Worm (Caenorhabditis elegans) whole organism, L4 larva: ENCODE results near the gene col-153.

Experiments used
- F26F4.8 ChIP-seq: fragments of 200-800 bp; sonication (Bioruptor generic); conservative IDR thresholded peaks from 2 replicates; pipeline ENCODE4 v1.3.6; 2022; ENCODE audit warnings: missing genetic modification characterization, missing compliant biosample characterization
- F37D6.2 ChIP-seq: sonication (generic microtip); optimal IDR thresholded peaks from 2 replicates; lab custom pipeline; 2016; ENCODE audit warnings: mild to moderate bottlenecking, missing genetic modification characterization, missing compliant biosample characterization
- Y105C5A.15 ChIP-seq: fragments of 200-800 bp; sonication (Bioruptor generic); IDR thresholded peaks from 2 replicates; pipeline ENCODE4 v1.3.6; 2022; ENCODE audit warnings: missing genetic modification characterization, missing compliant biosample characterization
- Y75B8A.6 ChIP-seq: fragments of 200-800 bp; sonication (Bioruptor generic); IDR thresholded peaks from 2 replicates; pipeline ENCODE4 v1.3.6; 2022; ENCODE audit warnings: missing genetic modification reagents, missing genetic modification characterization, missing compliant biosample characterization
- ZK337.2 ChIP-seq: fragments of 200-800 bp; sonication (Bioruptor generic); IDR thresholded peaks from 2 replicates; pipeline ENCODE4 v1.3.6; 2022; ENCODE audit warnings: missing genetic modification reagents, missing genetic modification characterization, missing compliant biosample characterization
- aly-2 ChIP-seq: sonication (generic microtip); optimal IDR thresholded peaks from 2 replicates; lab custom pipeline; 2018; ENCODE audit warnings: missing biosample characterization, missing genetic modification characterization
- ama-1 ChIP-seq: fragments of 150-350 bp; optimal IDR thresholded peaks from 2 replicates; lab custom pipeline; 2014; ENCODE audit warnings: inconsistent platforms, mixed read lengths
- ceh-20 ChIP-seq: fragments of 200-800 bp; sonication (Bioruptor generic); IDR thresholded peaks from 2 replicates; pipeline ENCODE4 v1.3.6; 2022; ENCODE audit warnings: missing genetic modification reagents, missing genetic modification characterization, missing compliant biosample characterization
- ceh-28 ChIP-seq: fragments of 150-350 bp; optimal IDR thresholded peaks from 2 replicates; lab custom pipeline; 2014; ENCODE audit warnings: missing biosample characterization, missing genetic modification reagents, missing genetic modification characterization
- ceh-44 ChIP-seq: fragments of 200-800 bp; sonication (Bioruptor generic); IDR thresholded peaks from 2 replicates; pipeline ENCODE4 v1.3.6; 2022; ENCODE audit warnings: missing genetic modification reagents, missing genetic modification characterization, missing compliant biosample characterization
- ces-1 ChIP-seq: fragments of 150-350 bp; sonication (generic microtip); optimal IDR thresholded peaks from 4 replicates; lab custom pipeline; 2014; ENCODE audit warnings: missing biosample characterization, missing genetic modification reagents, missing genetic modification characterization
- dmd-8 ChIP-seq: fragments of 200-800 bp; sonication (Bioruptor generic); IDR thresholded peaks from 2 replicates; pipeline ENCODE4 v1.3.6; 2022; ENCODE audit warnings: missing genetic modification characterization, missing compliant biosample characterization
- duxl-1 ChIP-seq: sonication (generic microtip); optimal IDR thresholded peaks from 2 replicates; lab custom pipeline; 2016; ENCODE audit warnings: mild to moderate bottlenecking, missing genetic modification characterization, moderate library complexity, missing compliant biosample characterization; ENCODE audit not compliant: poor library complexity
- egl-27 ChIP-seq: sonication (generic microtip); optimal IDR thresholded peaks from 3 replicates; lab custom pipeline; 2017; ENCODE audit warnings: missing biosample characterization, missing genetic modification reagents, missing genetic modification characterization
- fkh-10 ChIP-seq: fragments of 150-350 bp; optimal IDR thresholded peaks from 2 replicates; lab custom pipeline; 2014; ENCODE audit warnings: missing biosample characterization, missing genetic modification reagents, missing genetic modification characterization
- lin-1 ChIP-seq: fragments of 200-800 bp; sonication (Bioruptor generic); IDR thresholded peaks from 2 replicates; pipeline ENCODE4 v1.3.6; 2022; ENCODE audit warnings: missing genetic modification reagents, missing genetic modification characterization, missing compliant biosample characterization
- lsy-2 ChIP-seq, 2 experiments: fragments of 150-350 bp in 1 of 2; sonication (generic microtip) in 1 of 2; optimal IDR thresholded peaks; 2 replicates each; lab custom pipeline; 2014 to 2017; ENCODE audit warnings: missing biosample characterization in 2 of 2, missing genetic modification characterization in 2 of 2
- madf-9 ChIP-seq: fragments of 200-800 bp; sonication (Bioruptor generic); conservative IDR thresholded peaks from 2 replicates; pipeline ENCODE4 v1.3.6; 2022; ENCODE audit warnings: missing genetic modification reagents, missing genetic modification characterization, missing compliant biosample characterization
- mdl-1 ChIP-seq, 2 experiments: fragments of 150-350 bp in 1 of 2; sonication (generic microtip) in 1 of 2; optimal IDR thresholded peaks; 2 replicates each; lab custom pipeline; 2014 to 2017; ENCODE audit warnings: missing biosample characterization in 2 of 2, missing genetic modification characterization in 2 of 2
- mdt-29 ChIP-seq: fragments of 200-800 bp; sonication (Bioruptor generic); IDR thresholded peaks from 2 replicates; pipeline ENCODE4 v1.3.6; 2022; ENCODE audit warnings: missing genetic modification reagents, missing genetic modification characterization, missing compliant biosample characterization
- nhr-11 ChIP-seq: fragments of 150-350 bp; optimal IDR thresholded peaks from 2 replicates; lab custom pipeline; 2014; ENCODE audit warnings: missing biosample characterization, missing genetic modification characterization
- nhr-111 ChIP-seq: fragments of 200-800 bp; sonication (Bioruptor generic); optimal IDR thresholded peaks from 2 replicates; lab custom pipeline; 2018; ENCODE audit warnings: mild to moderate bottlenecking, missing genetic modification characterization, missing compliant biosample characterization
- nhr-25 ChIP-seq: sonication (generic microtip); optimal IDR thresholded peaks from 2 replicates; lab custom pipeline; 2017; ENCODE audit warnings: missing genetic modification characterization, mild to moderate bottlenecking, missing compliant biosample characterization, antibody characterized with exemption, moderate library complexity, borderline replicate concordance; ENCODE audit not compliant: insufficient read depth
- saeg-2 ChIP-seq: fragments of 200-800 bp; sonication (Bioruptor generic); IDR thresholded peaks from 2 replicates; pipeline ENCODE4 v1.3.6; 2022; ENCODE audit warnings: missing genetic modification reagents, missing genetic modification characterization, missing compliant biosample characterization
- snpc-1.2 ChIP-seq: fragments of 200-800 bp; sonication (Bioruptor generic); IDR thresholded peaks from 2 replicates; pipeline ENCODE4 v1.3.6; 2022; ENCODE audit warnings: missing genetic modification reagents, missing genetic modification characterization, missing compliant biosample characterization
- unc-39 ChIP-seq: sonication (generic microtip); optimal IDR thresholded peaks from 2 replicates; lab custom pipeline; 2017; ENCODE audit warnings: missing biosample characterization, missing genetic modification characterization
- unc-62 ChIP-seq, 3 experiments: fragments of 150-350 bp in 1 of 3; sonication (generic microtip); optimal IDR thresholded peaks in 2 of 3; peaks in 1 of 3; 1 replicate in 1 of 3; 2 replicates in 2 of 3; lab custom pipeline; 2014 to 2017; ENCODE audit warnings: missing biosample characterization in 3 of 3, missing genetic modification characterization in 3 of 3, missing genetic modification reagents in 3 of 3, missing genotype in 1 of 3
- zag-1 ChIP-seq: fragments of 150-350 bp; optimal IDR thresholded peaks from 2 replicates; lab custom pipeline; 2014; ENCODE audit warnings: missing biosample characterization, missing genetic modification characterization
- zfp-3 ChIP-seq: fragments of 200-800 bp; sonication (Bioruptor generic); conservative IDR thresholded peaks from 2 replicates; pipeline ENCODE4 v1.3.6; 2022; ENCODE audit warnings: missing genetic modification reagents, missing genetic modification characterization, missing compliant biosample characterization
- zip-11 ChIP-seq: fragments of 200-800 bp; sonication (Bioruptor generic); IDR thresholded peaks from 2 replicates; pipeline ENCODE4 v1.3.6; 2022; ENCODE audit warnings: missing genetic modification characterization, missing compliant biosample characterization

col-153 gene

DNA sequence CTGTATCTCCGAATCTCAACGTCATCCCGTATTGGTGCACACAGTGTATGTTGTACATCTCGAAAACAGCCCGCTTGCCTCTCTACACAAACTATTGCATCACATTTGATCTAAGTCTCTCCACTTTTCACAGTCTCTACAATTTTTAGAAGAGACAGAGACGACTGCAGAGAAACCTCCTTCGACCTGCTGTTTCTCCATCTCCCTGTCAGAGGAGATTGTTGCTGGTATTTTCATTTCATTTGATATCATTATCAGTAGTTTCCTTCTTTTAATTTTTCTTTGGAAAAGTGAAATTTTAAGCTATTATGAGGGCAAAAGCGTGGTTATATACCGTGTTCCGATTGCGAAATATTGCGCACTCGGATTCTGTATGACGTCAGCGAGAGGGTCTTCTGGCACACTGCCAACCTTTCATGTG, 9.0 kb upstream of the col-153 start (continued):
- TF ChIP-seq mdl-1 (tag; optimal IDR thresholded peaks at IDR 0.05; lab: Kevin White, UChicago), result peak; percentile 70 to 72
- TF ChIP-seq ama-1 (lab: Kevin White, UChicago), result peak; percentile 58

DNA sequence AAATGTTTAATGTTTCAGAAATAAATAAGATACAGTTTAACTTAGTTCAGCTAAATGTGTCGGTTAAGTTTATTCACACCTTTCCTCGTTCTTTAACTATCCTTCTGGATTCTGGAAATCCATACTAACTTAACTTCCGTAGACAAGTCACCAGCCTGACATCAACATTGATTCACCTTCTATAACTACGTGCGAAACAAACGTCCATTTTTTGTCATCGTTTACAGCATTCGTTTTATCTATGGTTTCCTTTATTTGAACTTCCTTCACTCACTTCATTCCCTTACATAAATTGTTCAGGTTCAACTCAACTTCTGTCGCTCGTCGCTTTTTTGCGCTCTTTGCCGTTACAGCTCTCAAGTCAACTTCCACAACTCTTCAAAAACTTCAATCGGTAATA, 8.5 kb upstream of the col-153 start, which contains the start of gene F17C11.26:
Gene F17C11.26 (plus strand): TSS at position 301 of the 400 bp plus-strand sequence.
- TF ChIP-seq fkh-10 (GFP tag; lab: Kevin White, UChicago), result no peak
- TF ChIP-seq zfp-3 (GFP tag; lab: Robert Waterston, UW), result no peak
- TF ChIP-seq lin-1 (GFP tag; lab: Robert Waterston, UW), result no peak
- no peak for TF ChIP-seq mdt-29 (GFP tag; lab: Robert Waterston, UW)
- no peak for TF ChIP-seq nhr-111 (GFP tag; lab: Kevin White, UChicago)
- no peak for TF ChIP-seq mdl-1 (tag; optimal IDR thresholded peaks at IDR 0.05; lab: Kevin White, UChicago)
- no peak for TF ChIP-seq ceh-44 (GFP tag; lab: Robert Waterston, UW)
- no peak for TF ChIP-seq ceh-28
- no peak for TF ChIP-seq dmd-8 (GFP tag; lab: Robert Waterston, UW)
- TF ChIP-seq ama-1 (lab: Kevin White, UChicago), result no peak
- no peak for TF ChIP-seq F26F4.8 (GFP tag; lab: Robert Waterston, UW)
- no peak for TF ChIP-seq egl-27 (tag; lab: Kevin White, UChicago)
- no peak for TF ChIP-seq nhr-25 (tag; lab: Kevin White, UChicago)
- TF ChIP-seq aly-2 (tag; lab: Kevin White, UChicago), result no peak
- no peak for TF ChIP-seq zip-11 (GFP tag; lab: Robert Waterston, UW)
- TF ChIP-seq ces-1 (GFP tag; lab: Kevin White, UChicago), result no peak
- no peak for TF ChIP-seq unc-62 (GFP tag; optimal IDR thresholded peaks at IDR 0.05 in 1 of 2; lab: Kevin White, UChicago)
- TF ChIP-seq unc-62 (tag; optimal IDR thresholded peaks at IDR 0.05; lab: Kevin White, UChicago), result no peak
- TF ChIP-seq unc-39 (tag; lab: Kevin White, UChicago), result no peak

DNA sequence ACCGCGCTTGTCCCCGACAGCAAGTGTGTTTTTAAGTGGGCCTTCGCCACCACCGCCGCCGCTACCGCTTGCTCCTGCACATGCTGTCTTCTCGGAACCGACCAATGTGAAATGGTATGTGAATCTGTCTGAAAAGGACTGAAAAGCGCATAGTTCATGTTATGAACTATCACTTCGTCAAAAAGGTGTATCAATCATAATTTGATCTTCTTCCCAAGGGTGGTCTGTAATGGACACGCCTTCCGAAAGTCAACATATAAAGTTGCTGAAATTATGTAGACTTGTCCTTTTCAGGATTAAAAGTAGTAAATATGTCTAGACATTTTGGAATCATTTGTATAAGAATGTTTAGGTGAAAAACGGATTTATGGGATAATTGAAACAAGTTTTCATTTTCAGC, 7.5 kb upstream of the col-153 start, which contains the start of gene zip-9:
Gene zip-9 (plus strand): TSS at position 301 of the 400 bp plus-strand sequence.
- TF ChIP-seq ZK337.2 (GFP tag; lab: Robert Waterston, UW) (no peak), F37D6.2 (tag; lab: Kevin White, UChicago) (no peak), duxl-1 (tag; lab: Kevin White, UChicago) (no peak), snpc-1.2 (GFP tag; lab: Robert Waterston, UW) (no peak), ceh-20 (GFP tag; lab: Robert Waterston, UW) (no peak), Y75B8A.6 (GFP tag; lab: Robert Waterston, UW) (0 out of 2 replicates have a peak, but pooled peaks have one; percentile 18)

DNA sequence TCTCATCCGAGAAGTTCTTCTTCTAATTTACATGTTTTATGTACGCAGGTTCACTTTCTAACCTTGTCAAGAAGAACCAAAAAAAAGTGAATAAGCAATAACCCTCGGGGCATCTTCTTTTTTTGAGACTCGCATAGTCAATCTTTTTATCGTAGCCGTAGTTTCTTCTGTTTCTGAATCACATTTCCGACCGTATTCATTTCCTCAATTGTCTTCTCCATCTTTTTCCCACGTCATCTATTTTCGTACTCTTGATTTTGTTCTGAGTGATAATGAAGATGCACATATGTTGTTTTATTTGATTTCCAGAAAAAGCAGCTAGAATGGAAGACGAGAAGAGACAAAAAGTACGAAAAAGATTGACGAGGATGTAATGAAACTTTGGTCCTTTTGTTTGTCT, 4.7 kb upstream of the col-153 start:
- TF ChIP-seq zag-1 (tag; lab: Kevin White, UChicago), result no peak
- TF ChIP-seq ces-1 (GFP tag; lab: Kevin White, UChicago), result peak; percentile 32
- peak in 1 of 2 experiments; percentile 9 for TF ChIP-seq lsy-2 (tag; optimal IDR thresholded peaks at IDR 0.05; lab: Kevin White, UChicago)
- peak; percentile 70 for TF ChIP-seq fkh-10 (GFP tag; lab: Kevin White, UChicago)

DNA sequence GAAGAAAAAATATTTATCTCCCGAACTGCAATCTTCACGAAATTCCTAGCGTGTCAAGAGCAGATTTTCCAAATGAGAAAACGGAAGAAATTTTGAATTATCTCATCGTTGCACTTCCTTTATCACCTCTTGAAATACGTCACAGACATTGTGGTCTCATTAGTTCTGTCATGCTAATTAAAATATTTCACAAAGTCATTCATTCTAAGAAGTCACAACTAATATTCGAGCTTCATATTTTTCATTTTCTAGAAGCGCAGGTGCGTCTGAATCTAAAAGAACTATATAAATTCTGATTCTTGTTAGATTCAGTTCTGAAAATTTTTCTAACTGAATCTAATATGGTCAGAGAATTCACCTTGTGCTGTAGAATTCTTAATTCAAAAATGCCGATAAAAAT, 2.4 kb upstream of the col-153 start:
- no peak for TF ChIP-seq saeg-2 (GFP tag; lab: Robert Waterston, UW)
- no peak for TF ChIP-seq dmd-8 (GFP tag; lab: Robert Waterston, UW)
- no peak for TF ChIP-seq mdt-29 (GFP tag; lab: Robert Waterston, UW)
- TF ChIP-seq nhr-11 (tag; lab: Kevin White, UChicago), result no peak
- TF ChIP-seq madf-9, result no peak
- TF ChIP-seq Y105C5A.15, result no peak
